In the genomic region with DNA sequence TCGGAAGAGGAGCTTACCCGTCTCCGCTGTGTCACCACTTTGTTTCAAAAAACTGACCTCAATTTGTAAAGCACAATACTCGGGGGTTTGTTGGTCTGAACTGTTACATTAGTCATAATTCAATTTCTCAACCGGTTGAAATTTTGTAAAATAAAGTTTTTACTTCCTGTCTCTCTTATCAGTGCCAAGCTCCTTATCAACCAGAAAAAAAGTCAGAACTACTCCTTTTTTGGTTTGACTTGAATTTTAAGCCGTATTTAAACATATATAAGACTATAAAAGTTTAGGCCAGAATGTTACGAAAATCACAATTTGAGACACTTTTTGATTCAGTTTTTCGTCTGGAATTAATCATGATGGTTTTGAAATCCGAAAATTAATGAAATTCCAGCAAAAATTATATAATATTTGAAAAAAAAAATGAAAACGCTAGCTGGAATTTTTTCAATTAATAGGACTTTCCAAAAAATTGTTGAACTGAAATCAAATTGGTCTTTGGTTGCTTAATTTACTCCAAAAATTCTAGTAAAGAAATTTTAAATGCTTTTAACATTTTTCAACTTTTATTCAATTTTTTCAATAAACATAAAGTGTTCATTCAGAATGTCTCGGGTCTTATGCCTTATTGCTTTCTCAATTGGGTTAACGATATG, we compare ENCODE assay signal across 6 worm cellular contexts.
A peak's percentile ranks its signal among the peaks of the same experiment; 100 is the strongest.
TF ChIP-seq lines count a peak whose summit lies in the region.

A gene (plus strand): TSS at position 603 of the 653 bp plus-strand sequence.

TF ChIP-seq in whole organism, L1 larva, 84 proteins besides CTCF, POLR2A, EP300 and RAD21 (continues in another document):
- TF ChIP-seq nhr-84 (tag; optimal IDR thresholded peaks at IDR 0.05; lab: Kevin White, UChicago) (no peak), nhr-28 (tag; optimal IDR thresholded peaks at IDR 0.05; lab: Kevin White, UChicago) (no peak), hlh-17 (GFP tag; optimal IDR thresholded peaks at IDR 0.05; lab: Kevin White, UChicago; ENCODE audit: borderline replicate concordance) (no peak), alr-1 (tag; optimal IDR thresholded peaks at IDR 0.05; lab: Kevin White, UChicago; ENCODE audit: borderline replicate concordance) (no peak), lin-13 (GFP tag; optimal IDR thresholded peaks at IDR 0.05; lab: Kevin White, UChicago) (no peak), grh-1 (GFP tag; IDR thresholded peaks at IDR 0.05; lab: Robert Waterston, UW) (no peak), mab-9 (GFP tag; IDR thresholded peaks at IDR 0.05; lab: Robert Waterston, UW) (no peak), nhr-85 (tag; lab: Kevin White, UChicago) (peak; percentile 28), xbp-1 (tag; optimal IDR thresholded peaks at IDR 0.05; lab: Kevin White, UChicago) (no peak), elt-2 (tag; optimal IDR thresholded peaks at IDR 0.05; lab: Kevin White, UChicago) (peak; percentile 71), ztf-11 (tag; optimal IDR thresholded peaks at IDR 0.05; lab: Kevin White, UChicago) (no peak), nhr-20 (tag; optimal IDR thresholded peaks at IDR 0.05; lab: Kevin White, UChicago) (no peak), sptf-1 (tag; optimal IDR thresholded peaks at IDR 0.05; lab: Kevin White, UChicago) (no peak), nhr-76 (tag; optimal IDR thresholded peaks at IDR 0.05; lab: Kevin White, UChicago) (no peak)

TF ChIP-seq in whole organism, L2 larva, 48 proteins besides CTCF, POLR2A, EP300 and RAD21:
- peak; percentile 27 for TF ChIP-seq fos-1 (tag; optimal IDR thresholded peaks at IDR 0.05; lab: Kevin White, UChicago)
- TF ChIP-seq nhr-129 (tag; optimal IDR thresholded peaks at IDR 0.05; lab: Kevin White, UChicago): no peak

TF ChIP-seq in whole organism, L3 larva, 47 proteins besides CTCF, POLR2A, EP300 and RAD21:
- peak; percentile 67 for TF ChIP-seq elt-2 (tag; optimal IDR thresholded peaks at IDR 0.05; lab: Kevin White, UChicago)
- TF ChIP-seq ceh-28 (tag; optimal IDR thresholded peaks at IDR 0.05; lab: Kevin White, UChicago): no peak
- TF ChIP-seq mml-1 (tag; optimal IDR thresholded peaks at IDR 0.05; lab: Kevin White, UChicago): no peak
- TF ChIP-seq mdl-1 (tag; optimal IDR thresholded peaks at IDR 0.05; lab: Kevin White, UChicago): no peak
- peak; percentile 66 for TF ChIP-seq pqm-1 (tag; optimal IDR thresholded peaks at IDR 0.05; lab: Kevin White, UChicago)
- no peak for TF ChIP-seq egl-27 (tag; optimal IDR thresholded peaks at IDR 0.05; lab: Kevin White, UChicago)

TF ChIP-seq in whole organism, L4 larva, 104 proteins besides CTCF, POLR2A, EP300 and RAD21 (continues in another document):
- TF ChIP-seq mes-2 (tag; optimal IDR thresholded peaks at IDR 0.05; lab: Kevin White, UChicago; ENCODE audit: poor library complexity, severe bottlenecking): no peak
- no peak for TF ChIP-seq jun-1 (tag; optimal IDR thresholded peaks at IDR 0.05; lab: Kevin White, UChicago)
- no peak for TF ChIP-seq lin-38 (GFP tag; IDR thresholded peaks at IDR 0.05; lab: Robert Waterston, UW)
- no peak for TF ChIP-seq nhr-111 (GFP tag; optimal IDR thresholded peaks at IDR 0.05; lab: Kevin White, UChicago)
- TF ChIP-seq tag-97 (GFP tag; IDR thresholded peaks at IDR 0.05; lab: Robert Waterston, UW): no peak
- no peak for TF ChIP-seq fkh-10 (GFP tag; optimal IDR thresholded peaks at IDR 0.05; lab: Kevin White, UChicago)
- TF ChIP-seq zip-11 (GFP tag; IDR thresholded peaks at IDR 0.05; lab: Robert Waterston, UW): no peak
- no peak for TF ChIP-seq ceh-28 (tag; optimal IDR thresholded peaks at IDR 0.05; lab: Kevin White, UChicago)
- TF ChIP-seq nhr-102 (tag; optimal IDR thresholded peaks at IDR 0.05; lab: Kevin White, UChicago): peak; percentile 47
- no peak for TF ChIP-seq nhr-48 (tag; optimal IDR thresholded peaks at IDR 0.05; lab: Kevin White, UChicago)
- TF ChIP-seq F26F4.8 (GFP tag; conservative IDR thresholded peaks at IDR 0.05; lab: Robert Waterston, UW): no peak
- TF ChIP-seq lin-13 (GFP tag; optimal IDR thresholded peaks at IDR 0.05; lab: Kevin White, UChicago): no peak
- TF ChIP-seq arid-1 (GFP tag; conservative IDR thresholded peaks at IDR 0.05; lab: Robert Waterston, UW): no peak
- no peak for TF ChIP-seq zag-1 (tag; optimal IDR thresholded peaks at IDR 0.05; lab: Kevin White, UChicago)
- TF ChIP-seq nhr-28 (tag; optimal IDR thresholded peaks at IDR 0.05; lab: Kevin White, UChicago): peak; percentile 16
- no peak for TF ChIP-seq ZK546.5 (tag; optimal IDR thresholded peaks at IDR 0.05; lab: Kevin White, UChicago)
- TF ChIP-seq unc-62 (GFP tag; optimal IDR thresholded peaks at IDR 0.05 in 1 of 2; lab: Kevin White, UChicago): no peak
- TF ChIP-seq unc-62 (tag; optimal IDR thresholded peaks at IDR 0.05; lab: Kevin White, UChicago): no peak
- TF ChIP-seq pqm-1 (tag; optimal IDR thresholded peaks at IDR 0.05; lab: Kevin White, UChicago): peak; percentile 68
- no peak for TF ChIP-seq F49E8.2 (tag; optimal IDR thresholded peaks at IDR 0.05; lab: Kevin White, UChicago; ENCODE audit: borderline replicate concordance)
- TF ChIP-seq skn-1 (tag; optimal IDR thresholded peaks at IDR 0.05; lab: Kevin White, UChicago): no peak
- no peak for TF ChIP-seq Y105C5A.15 (GFP tag; IDR thresholded peaks at IDR 0.05; lab: Robert Waterston, UW)

TF ChIP-seq in whole organism, late embryonic, 69 proteins besides CTCF, POLR2A, EP300 and RAD21:
- peak; percentile 24 for TF ChIP-seq elt-2 (tag; optimal IDR thresholded peaks at IDR 0.05; lab: Kevin White, UChicago)
- no peak for TF ChIP-seq hlh-6 (tag; optimal IDR thresholded peaks at IDR 0.05; lab: Kevin White, UChicago)
- no peak for TF ChIP-seq pax-1 (tag; optimal IDR thresholded peaks at IDR 0.05; lab: Kevin White, UChicago)
TF ChIP-seq in whole organism, late embryonic: peak in this region for 1.

TF ChIP-seq in whole organism, young adult, 124 proteins besides CTCF, POLR2A, EP300 and RAD21:
- TF ChIP-seq nhr-80 (tag; optimal IDR thresholded peaks at IDR 0.05; lab: Kevin White, UChicago): peak; percentile 20
- no peak for TF ChIP-seq ztf-3 (GFP tag; optimal IDR thresholded peaks at IDR 0.05; lab: Kevin White, UChicago)
